Fruit fly (Drosophila melanogaster): ENCODE measurements around the gene CG11537.
A peak's percentile ranks its signal among the peaks of the same experiment; 100 is the strongest.

Gene CG11537

dm6 chr3L:3127544-3127943 is 15.7 kb downstream of the CG11537 start, which contains the start of gene promL (continued):
- TF ChIP-seq CG3065 (GFP tag; optimal IDR thresholded peaks at IDR 0.05): no peak
- no peak for TF ChIP-seq CG1832 (GFP tag; optimal IDR thresholded peaks at IDR 0.05)
- TF ChIP-seq CG4854 (GFP tag; optimal IDR thresholded peaks at IDR 0.05): peak; percentile 18
- peak; percentile 61; the same call in 2 of the 3 replicates for TF ChIP-seq Opbp (GFP tag; IDR thresholded peaks at IDR 0.05; ENCODE audit: partially characterized antibody)
- peak; percentile 63 for TF ChIP-seq CG12391 (tag; optimal IDR thresholded peaks at IDR 0.05)
- 0 out of 2 replicates have a peak, but pooled peaks have one; percentile 4 for TF ChIP-seq sim (GFP tag; IDR thresholded peaks at IDR 0.05)
- peak; percentile 53 for TF ChIP-seq dm (GFP tag; optimal IDR thresholded peaks at IDR 0.05)
- peak; percentile 19 for TF ChIP-seq odd (GFP tag; optimal IDR thresholded peaks at IDR 0.05)
- no peak for TF ChIP-seq CG12155 (GFP tag; optimal IDR thresholded peaks at IDR 0.05)
- no peak for TF ChIP-seq CG12942 (GFP tag; optimal IDR thresholded peaks at IDR 0.05)
- no peak for TF ChIP-seq danr (GFP tag; IDR thresholded peaks at IDR 0.05)
- TF ChIP-seq CG6765 (GFP tag; optimal IDR thresholded peaks at IDR 0.05): peak; percentile 81
- TF ChIP-seq CG18476 (GFP tag; optimal IDR thresholded peaks at IDR 0.05): no peak
- no peak for TF ChIP-seq CG4730 (GFP tag; IDR thresholded peaks at IDR 0.05)
- peak; percentile 12 for TF ChIP-seq CG18764 (GFP tag; optimal IDR thresholded peaks at IDR 0.05)
- TF ChIP-seq CG2678 (tag; optimal IDR thresholded peaks at IDR 0.05): peak; percentile 41
- no peak for TF ChIP-seq trh (GFP tag; optimal IDR thresholded peaks at IDR 0.05)
- peak; percentile 79 for TF ChIP-seq stwl (tag; optimal IDR thresholded peaks at IDR 0.05)
- TF ChIP-seq GATAe (GFP tag; conservative IDR thresholded peaks at IDR 0.05): no peak
- no peak for TF ChIP-seq pan (optimal IDR thresholded peaks at IDR 0.05)
- peak in 1 of 2 experiments; percentile 30 for TF ChIP-seq pan (GFP tag; optimal IDR thresholded peaks at IDR 0.05 in 1 of 2, IDR thresholded peaks at IDR 0.05 in 1 of 2)
- peak in 1 of 2 experiments; percentile 48 for TF ChIP-seq Eip74EF (GFP tag; optimal IDR thresholded peaks at IDR 0.05)
- 0 out of 3 replicates have a peak, but pooled peaks have one; percentile 31 for TF ChIP-seq row (GFP tag; IDR thresholded peaks at IDR 0.05)
- TF ChIP-seq D19A (tag; optimal IDR thresholded peaks at IDR 0.05): peak; percentile 53
- peak; percentile 12 for TF ChIP-seq zen (tag; optimal IDR thresholded peaks at IDR 0.05)
- TF ChIP-seq hb (GFP tag; IDR thresholded peaks at IDR 0.05; ENCODE audit: partially characterized antibody): no peak
- no peak for TF ChIP-seq hth (optimal IDR thresholded peaks at IDR 0.05)
- TF ChIP-seq CG32767 (GFP tag; IDR thresholded peaks at IDR 0.05): peak; percentile 38; the same call in 1 of the 2 replicates
- TF ChIP-seq vvl (GFP tag; IDR thresholded peaks at IDR 0.05): peak; percentile 68
- no peak for TF ChIP-seq Elba2 (GFP tag; optimal IDR thresholded peaks at IDR 0.05)
- peak; percentile 18 for TF ChIP-seq Hand (GFP tag; optimal IDR thresholded peaks at IDR 0.05)
- TF ChIP-seq sc (optimal IDR thresholded peaks at IDR 0.05): no peak
- no peak for TF ChIP-seq sc (GFP tag; optimal IDR thresholded peaks at IDR 0.05)
- TF ChIP-seq CG9727 (GFP tag; optimal IDR thresholded peaks at IDR 0.05): peak; percentile 48
- peak; percentile 53 for TF ChIP-seq Fer3 (tag; optimal IDR thresholded peaks at IDR 0.05)
- no peak for TF ChIP-seq HLH4C (GFP tag; IDR thresholded peaks at IDR 0.05; ENCODE audit: partially characterized antibody)
- peak; percentile 61 for TF ChIP-seq unpg (GFP tag; optimal IDR thresholded peaks at IDR 0.05)
- TF ChIP-seq MBD-R2 (GFP tag; IDR thresholded peaks at IDR 0.05): peak; percentile 85
- TF ChIP-seq ftz-f1 (GFP tag; optimal IDR thresholded peaks at IDR 0.05): peak; percentile 31
- no peak for TF ChIP-seq CG4820 (GFP tag; optimal IDR thresholded peaks at IDR 0.05)
- TF ChIP-seq B-H1 (GFP tag; IDR thresholded peaks at IDR 0.05): no peak
- TF ChIP-seq ssp (GFP tag; IDR thresholded peaks at IDR 0.05): no peak
- no peak for TF ChIP-seq E2f1 (GFP tag; IDR thresholded peaks at IDR 0.05)
- TF ChIP-seq insv (GFP tag; optimal IDR thresholded peaks at IDR 0.05): peak in 1 of 2 experiments; percentile 55
- peak; percentile 79 for TF ChIP-seq trem (tag; optimal IDR thresholded peaks at IDR 0.05)
- TF ChIP-seq lab (GFP tag; optimal IDR thresholded peaks at IDR 0.05): peak; percentile 81
- no peak for TF ChIP-seq H2.0 (GFP tag; IDR thresholded peaks at IDR 0.05)
- TF ChIP-seq nom (GFP tag; optimal IDR thresholded peaks at IDR 0.05): peak; percentile 66
- peak; percentile 54 for TF ChIP-seq wek (GFP tag; optimal IDR thresholded peaks at IDR 0.05)
- TF ChIP-seq CG13287 (GFP tag; IDR thresholded peaks at IDR 0.05; ENCODE audit: partially characterized antibody): peak; percentile 44; the same call in 1 of the 2 replicates
- TF ChIP-seq CG17328 (GFP tag; IDR thresholded peaks at IDR 0.05): peak; percentile 39; the same call in 1 of the 2 replicates

Data from whole organism, embryonic.